Fruit fly (Drosophila melanogaster): ENCODE measurements around the gene TwdlT.

Gene TwdlT

dm6 chr3R:27076618-27077017 is 27.6 kb downstream of the TwdlT start (continued):
- TF ChIP-seq CG10431 (GFP tag; optimal IDR thresholded peaks at IDR 0.05) = no peak
- TF ChIP-seq pros (GFP tag; optimal IDR thresholded peaks at IDR 0.05) = peak; percentile 28
- peak; percentile 94 for TF ChIP-seq Blimp-1 (GFP tag; optimal IDR thresholded peaks at IDR 0.05)
- TF ChIP-seq HHEX (GFP tag; optimal IDR thresholded peaks at IDR 0.05) = no peak

dm6 chr3R:27082752-27083151 is 33.7 kb downstream of the TwdlT start:
- TF ChIP-seq CG17912 (GFP tag; optimal IDR thresholded peaks at IDR 0.05) (no peak), Ptx1 (GFP tag; IDR thresholded peaks at IDR 0.05) (no peak), chinmo (GFP tag; IDR thresholded peaks at IDR 0.05; ENCODE audit: partially characterized antibody) (0 out of 4 replicates have a peak, but pooled peaks have one; percentile 34), CG6791 (GFP tag; IDR thresholded peaks at IDR 0.05; ENCODE audit: partially characterized antibody) (peak; percentile 58; the same call in 2 of the 3 replicates), CG2199 (GFP tag; IDR thresholded peaks at IDR 0.05) (0 out of 3 replicates have a peak, but pooled peaks have one; percentile 35), sens (GFP tag) (peak; percentile 50), CTCF (GFP tag; optimal IDR thresholded peaks at IDR 0.05) (peak; percentile 80), Bgb (GFP tag; IDR thresholded peaks at IDR 0.05; ENCODE audit: partially characterized antibody) (peak; percentile 62)

dm6 chr3R:27084528-27085052 is 35.6 kb downstream of the TwdlT start:
- peak; percentile 32; the same call in 1 of the 2 replicates for TF ChIP-seq Drgx (GFP tag; IDR thresholded peaks at IDR 0.05)
- TF ChIP-seq HHEX (GFP tag; optimal IDR thresholded peaks at IDR 0.05) = no peak
- peak; percentile 40 for TF ChIP-seq nom (GFP tag; optimal IDR thresholded peaks at IDR 0.05)

dm6 chr3R:27087549-27087948 is 38.5 kb downstream of the TwdlT start, which contains the start of gene Cpr97Ea:
Gene Cpr97Ea (minus strand): TSS chr3R:27087778.
- TF ChIP-seq Hand (GFP tag; optimal IDR thresholded peaks at IDR 0.05) (no peak), Gug (GFP tag; IDR thresholded peaks at IDR 0.05) (no peak)

- TF ChIP-seq slbo (GFP tag; IDR thresholded peaks at IDR 0.05) (no peak), CG18476 (GFP tag; optimal IDR thresholded peaks at IDR 0.05) (no peak), Deaf1 (tag; optimal IDR thresholded peaks at IDR 0.05) (peak; percentile 68), chinmo (GFP tag; IDR thresholded peaks at IDR 0.05; ENCODE audit: partially characterized antibody) (0 out of 4 replicates have a peak, but pooled peaks have one; percentile 6), danr (GFP tag; IDR thresholded peaks at IDR 0.05) (no peak), gsb (GFP tag; IDR thresholded peaks at IDR 0.05) (no peak), Atf3 (GFP tag; optimal IDR thresholded peaks at IDR 0.05) (no peak), Elba2 (GFP tag; optimal IDR thresholded peaks at IDR 0.05) (no peak), CG14710 (tag; optimal IDR thresholded peaks at IDR 0.05) (no peak), ranshi (GFP tag; IDR thresholded peaks at IDR 0.05) (no peak), Blimp-1 (GFP tag; optimal IDR thresholded peaks at IDR 0.05) (peak; percentile 87)
These were observed 42.1 kb downstream of the TwdlT start, which contains the start of gene Cpr97Eb for dm6 chr3R:27091106-27091505. Gene Cpr97Eb (minus strand): TSS chr3R:27091130.

- no peak for TF ChIP-seq CG6654 (GFP tag; optimal IDR thresholded peaks at IDR 0.05)
- TF ChIP-seq lbe (GFP tag; optimal IDR thresholded peaks at IDR 0.05) = peak; percentile 10
- no peak for TF ChIP-seq D19B (GFP tag; optimal IDR thresholded peaks at IDR 0.05)
- TF ChIP-seq sisA (GFP tag; IDR thresholded peaks at IDR 0.05) = peak; percentile 10; the same call in 1 of the 2 replicates
- peak; percentile 26 for TF ChIP-seq sens (GFP tag)
- no peak for TF ChIP-seq CG10431 (GFP tag; optimal IDR thresholded peaks at IDR 0.05)
- peak; percentile 53 for TF ChIP-seq Ets65A (GFP tag)
- TF ChIP-seq Hr39 (optimal IDR thresholded peaks at IDR 0.05) = no peak
- TF ChIP-seq Blimp-1 (GFP tag; optimal IDR thresholded peaks at IDR 0.05) = peak; percentile 13
- peak; percentile 47 for TF ChIP-seq Drgx (GFP tag; IDR thresholded peaks at IDR 0.05)
- 0 out of 2 replicates have a peak, but pooled peaks have one; percentile 13 for TF ChIP-seq CG6689 (GFP tag; IDR thresholded peaks at IDR 0.05)
- no peak for TF ChIP-seq Xbp1 (GFP tag; optimal IDR thresholded peaks at IDR 0.05)
- TF ChIP-seq Rx (GFP tag; IDR thresholded peaks at IDR 0.05) = peak; percentile 8; the same call in 1 of the 2 replicates
These were observed 43.2 kb downstream of the TwdlT start for dm6 chr3R:27092263-27092662.

Data from whole organism, embryonic.